Fruit fly (Drosophila melanogaster): Measurements from ENCODE around the gene MED31.
A peak's percentile ranks its signal among the peaks of the same experiment; 100 is the strongest.

Gene MED31

DNA sequence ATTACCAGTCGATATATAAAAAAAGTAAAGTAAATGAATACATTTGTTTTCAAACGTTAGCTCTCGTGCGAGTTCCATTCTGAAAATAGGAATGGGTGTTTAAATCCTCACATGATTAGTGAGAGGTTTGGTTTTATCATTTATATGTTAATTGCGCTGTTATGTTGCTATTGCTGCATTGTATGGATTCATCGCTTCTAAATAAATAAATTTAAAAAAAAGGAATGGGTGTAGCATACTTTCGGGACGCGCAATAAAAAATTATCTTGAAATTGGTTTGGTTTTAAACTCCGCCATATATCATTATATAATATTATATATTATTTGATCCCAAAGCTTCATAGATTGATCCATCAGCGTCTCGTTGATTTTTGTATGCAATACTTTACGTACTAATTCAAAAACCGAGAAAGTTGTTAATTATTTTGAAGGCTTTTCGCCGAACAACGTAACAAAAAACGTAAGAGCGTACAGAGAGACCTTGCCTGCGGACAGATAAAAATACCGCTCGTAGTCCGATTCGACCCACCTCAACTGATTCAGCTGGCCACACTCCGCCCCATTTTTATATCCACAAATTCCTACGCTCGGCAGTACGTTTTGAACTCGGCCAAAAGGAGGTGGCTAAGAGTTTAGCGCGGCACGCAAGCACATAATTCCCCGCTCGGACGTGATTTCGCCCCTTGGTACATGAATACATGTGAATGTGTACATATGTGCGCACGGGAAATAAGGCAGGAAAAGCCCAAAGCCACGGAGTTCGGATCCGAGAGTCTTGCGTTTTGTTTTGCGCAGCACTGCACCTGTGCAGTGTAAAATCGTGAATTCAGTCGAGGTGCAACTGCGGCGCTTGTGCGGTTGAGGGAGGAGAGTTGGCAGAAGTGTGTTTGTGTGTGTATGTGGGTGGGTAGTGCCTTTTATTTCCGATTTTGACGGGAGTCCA is 17.5 kb downstream of the MED31 start, which contains the start of gene smash (continued):
- TF ChIP-seq CG18011 (GFP tag; optimal IDR thresholded peaks at IDR 0.05) (no peak), dan (GFP tag; IDR thresholded peaks at IDR 0.05) (no peak), Nf-YA (GFP tag; IDR thresholded peaks at IDR 0.05) (no peak; the same call in 1 of the 2 replicates), CG11247 (GFP tag; IDR thresholded peaks at IDR 0.05) (peak; percentile 22; the same call in 1 of the 2 replicates), so (GFP tag; IDR thresholded peaks at IDR 0.05) (no peak), sim (GFP tag; IDR thresholded peaks at IDR 0.05) (0 out of 2 replicates have a peak, but pooled peaks have one; percentile 40), sob (GFP tag; IDR thresholded peaks at IDR 0.05) (peak; percentile 48), CG17802 (tag; optimal IDR thresholded peaks at IDR 0.05) (no peak), CG6175 (GFP tag; IDR thresholded peaks at IDR 0.05) (peak; percentile 52; the same call in 1 of the 3 replicates), CG17328 (GFP tag; IDR thresholded peaks at IDR 0.05) (peak; percentile 15), run (tag; optimal IDR thresholded peaks at IDR 0.05) (no peak), pum (GFP tag; optimal IDR thresholded peaks at IDR 0.05) (no peak), jigr1 (GFP tag; IDR thresholded peaks at IDR 0.05) (no peak), Dad (GFP tag; optimal IDR thresholded peaks at IDR 0.05) (peak; percentile 24), da (GFP tag; optimal IDR thresholded peaks at IDR 0.05) (no peak), Jarid2 (GFP tag; optimal IDR thresholded peaks at IDR 0.05) (peak; percentile 100), ssp (GFP tag; IDR thresholded peaks at IDR 0.05) (no peak), Deaf1 (tag; optimal IDR thresholded peaks at IDR 0.05) (peak; percentile 83), HHEX (GFP tag; optimal IDR thresholded peaks at IDR 0.05) (peak; percentile 14), CG13287 (GFP tag; IDR thresholded peaks at IDR 0.05; ENCODE audit: partially characterized antibody) (peak; percentile 58), CG7556 (GFP tag; optimal IDR thresholded peaks at IDR 0.05) (peak; percentile 22), Meics (GFP tag; optimal IDR thresholded peaks at IDR 0.05) (peak; percentile 5), kay (GFP tag; optimal IDR thresholded peaks at IDR 0.05) (no peak), br (optimal IDR thresholded peaks at IDR 0.05) (no peak), CG6272 (GFP tag; IDR thresholded peaks at IDR 0.05) (peak; percentile 58), unpg (GFP tag; optimal IDR thresholded peaks at IDR 0.05) (peak; percentile 20), CG32772 (GFP tag; IDR thresholded peaks at IDR 0.05) (no peak), Aef1 (GFP tag; IDR thresholded peaks at IDR 0.05) (no peak), CG9876 (GFP tag; optimal IDR thresholded peaks at IDR 0.05) (no peak), z (GFP tag; IDR thresholded peaks at IDR 0.05) (0 out of 3 replicates have a peak, but pooled peaks have one; percentile 23), grau (tag; optimal IDR thresholded peaks at IDR 0.05) (peak; percentile 27), MESR4 (GFP tag; optimal IDR thresholded peaks at IDR 0.05) (peak; percentile 53), CG14441 (GFP tag; IDR thresholded peaks at IDR 0.05) (peak; percentile 41; the same call in 1 of the 2 replicates), tx (GFP tag; optimal IDR thresholded peaks at IDR 0.05) (no peak), ap (GFP tag; IDR thresholded peaks at IDR 0.05) (no peak), dati (GFP tag; IDR thresholded peaks at IDR 0.05) (peak; percentile 9; the same call in 1 of the 2 replicates), NFAT (GFP tag; IDR thresholded peaks at IDR 0.05) (peak; percentile 76), CG6813 (GFP tag; optimal IDR thresholded peaks at IDR 0.05) (peak; percentile 29), amos (GFP tag; IDR thresholded peaks at IDR 0.05; ENCODE audit: partially characterized antibody) (peak; percentile 61; the same call in 1 of the 2 replicates), CG17568 (GFP tag; optimal IDR thresholded peaks at IDR 0.05) (no peak), gt (GFP tag; IDR thresholded peaks at IDR 0.05) (no peak), Drgx (GFP tag; IDR thresholded peaks at IDR 0.05) (peak; percentile 48; the same call in 1 of the 2 replicates), CrebB (tag; optimal IDR thresholded peaks at IDR 0.05) (peak; percentile 37), jumu (GFP tag; optimal IDR thresholded peaks at IDR 0.05) (peak; percentile 22), twi (tag; optimal IDR thresholded peaks at IDR 0.05) (peak; percentile 26), crc (GFP tag; optimal IDR thresholded peaks at IDR 0.05) (no peak), zf30C (GFP tag; optimal IDR thresholded peaks at IDR 0.05) (no peak), mirr (GFP tag; optimal IDR thresholded peaks at IDR 0.05) (peak; percentile 17), otp (GFP tag; IDR thresholded peaks at IDR 0.05) (no peak), eyg (GFP tag; optimal IDR thresholded peaks at IDR 0.05) (peak; percentile 71)
